Worm (Caenorhabditis elegans): ENCODE measurements around the gene pdhk-2.

pdhk-2 gene

ce11 chrIII:8741276-8741860, at the start of gene pdhk-2:
TSS of gene pdhk-2 (minus strand) at chrIII:8741412.
- peak; percentile 45 for TF ChIP-seq C08G9.2 (tag; optimal IDR thresholded peaks at IDR 0.05)
- peak; percentile 64 for TF ChIP-seq pha-2 (tag; optimal IDR thresholded peaks at IDR 0.05)
- peak; percentile 66 for TF ChIP-seq rnt-1 (tag; optimal IDR thresholded peaks at IDR 0.05)
- TF ChIP-seq lin-11 (tag; optimal IDR thresholded peaks at IDR 0.05) = peak; percentile 65
- TF ChIP-seq K02D7.2 (tag; optimal IDR thresholded peaks at IDR 0.05) = peak; percentile 1
- peak; percentile 73 for TF ChIP-seq F13H6.1 (tag; optimal IDR thresholded peaks at IDR 0.05)
- peak; percentile 43 for TF ChIP-seq hlh-15 (tag; optimal IDR thresholded peaks at IDR 0.05)
- peak; percentile 55 for TF ChIP-seq ceh-48 (tag; optimal IDR thresholded peaks at IDR 0.05)
- peak; percentile 71 for TF ChIP-seq elt-2 (tag; optimal IDR thresholded peaks at IDR 0.05)
- peak; percentile 67 for TF ChIP-seq K09A11.1 (tag; optimal IDR thresholded peaks at IDR 0.05; ENCODE audit: insufficient read depth)
- TF ChIP-seq dve-1 (tag; optimal IDR thresholded peaks at IDR 0.05) = peak; percentile 81
- TF ChIP-seq hlh-6 (tag; optimal IDR thresholded peaks at IDR 0.05) = no peak
- TF ChIP-seq ceh-30 (tag; optimal IDR thresholded peaks at IDR 0.05) = peak; percentile 55
- TF ChIP-seq npax-4 (tag; optimal IDR thresholded peaks at IDR 0.05) = no peak
- TF ChIP-seq ttx-3 (tag; optimal IDR thresholded peaks at IDR 0.05) = peak; percentile 48
- TF ChIP-seq unc-3 (GFP tag; conservative IDR thresholded peaks at IDR 0.05) = peak; percentile 45; the same call in 1 of the 2 replicates
- peak; percentile 40 for TF ChIP-seq unc-3 (tag; optimal IDR thresholded peaks at IDR 0.05)
- TF ChIP-seq sdc-2 (tag; optimal IDR thresholded peaks at IDR 0.05) = peak; percentile 45
- TF ChIP-seq ztf-16 (tag; optimal IDR thresholded peaks at IDR 0.05) = peak; percentile 71
- TF ChIP-seq ceh-18 (tag; optimal IDR thresholded peaks at IDR 0.05) = peak; percentile 82
- TF ChIP-seq fkh-6 (tag; optimal IDR thresholded peaks at IDR 0.05) = peak; percentile 64
- TF ChIP-seq ref-2 (tag; optimal IDR thresholded peaks at IDR 0.05) = peak; percentile 46
- no peak for TF ChIP-seq ama-1 (optimal IDR thresholded peaks at IDR 0.05)
- TF ChIP-seq C38D4.7 (GFP tag; optimal IDR thresholded peaks at IDR 0.05) = peak; percentile 43
- TF ChIP-seq ceh-14 (tag; optimal IDR thresholded peaks at IDR 0.05) = peak; percentile 85
- TF ChIP-seq ceh-6 (GFP tag; optimal IDR thresholded peaks at IDR 0.05) = peak; percentile 73
- TF ChIP-seq syd-9 (tag; optimal IDR thresholded peaks at IDR 0.05) = peak; percentile 5
- TF ChIP-seq odd-2 (tag; optimal IDR thresholded peaks at IDR 0.05) = no peak
- TF ChIP-seq unc-55 (GFP tag; optimal IDR thresholded peaks at IDR 0.05) = peak; percentile 68
- peak; percentile 58 for TF ChIP-seq ceh-2 (tag; optimal IDR thresholded peaks at IDR 0.05)
- peak; percentile 52 for TF ChIP-seq che-1 (tag; optimal IDR thresholded peaks at IDR 0.05)
- peak; percentile 63 for TF ChIP-seq gmeb-2 (tag; optimal IDR thresholded peaks at IDR 0.05)
- TF ChIP-seq tbx-2 (tag; optimal IDR thresholded peaks at IDR 0.05) = peak; percentile 83
- TF ChIP-seq eyg-1 (tag; optimal IDR thresholded peaks at IDR 0.05) = peak; percentile 12
- TF ChIP-seq fkh-10 (GFP tag; optimal IDR thresholded peaks at IDR 0.05) = no peak
- peak; percentile 24 for TF ChIP-seq tbx-7 (tag; optimal IDR thresholded peaks at IDR 0.05)
- TF ChIP-seq ets-4 (tag; optimal IDR thresholded peaks at IDR 0.05) = peak; percentile 64
- no peak for TF ChIP-seq pax-1 (tag; optimal IDR thresholded peaks at IDR 0.05)
- 0 out of 2 replicates have a peak, but pooled peaks have one; percentile 53 for TF ChIP-seq ceh-45 (GFP tag; IDR thresholded peaks at IDR 0.05)
- TF ChIP-seq sox-4 (tag; optimal IDR thresholded peaks at IDR 0.05) = peak; percentile 74
- peak; percentile 44 for TF ChIP-seq fax-1 (tag; optimal IDR thresholded peaks at IDR 0.05)
- TF ChIP-seq hlh-30 (tag; optimal IDR thresholded peaks at IDR 0.05; ENCODE audit: insufficient read depth) = peak; percentile 33
- peak; percentile 53 for TF ChIP-seq pqm-1 (tag; optimal IDR thresholded peaks at IDR 0.05)
- TF ChIP-seq zip-5 (tag; optimal IDR thresholded peaks at IDR 0.05) = no peak
- peak; percentile 39 for TF ChIP-seq madf-2 (tag; optimal IDR thresholded peaks at IDR 0.05)
- no peak for TF ChIP-seq elt-4 (tag; optimal IDR thresholded peaks at IDR 0.05)
- peak; percentile 47 for TF ChIP-seq ahr-1 (tag; optimal IDR thresholded peaks at IDR 0.05)
- TF ChIP-seq pha-4 (tag; optimal IDR thresholded peaks at IDR 0.05) = no peak
- TF ChIP-seq pag-3 (tag; optimal IDR thresholded peaks at IDR 0.05; ENCODE audit: borderline replicate concordance) = no peak
- TF ChIP-seq pat-9 (tag; optimal IDR thresholded peaks at IDR 0.05) = peak; percentile 38
- TF ChIP-seq nhr-232 (tag; optimal IDR thresholded peaks at IDR 0.05) = peak; percentile 24
- peak; percentile 6 for TF ChIP-seq Y22D7AL.16 (tag; optimal IDR thresholded peaks at IDR 0.05)
- peak; percentile 89 for TF ChIP-seq nfya-1 (tag; optimal IDR thresholded peaks at IDR 0.05)

Measured in whole organism, late embryonic.